Worm (Caenorhabditis elegans) whole organism, young adult: ENCODE measurements around the gene dnj-1.

Experiments
- ama-1 ChIP-seq, 3 experiments: fragments of 150-350 bp in 1 of 3; sonication (generic microtip) in 2 of 3; optimal IDR thresholded peaks; 2 replicates each; lab custom pipeline; 2014 to 2018; ENCODE audit warnings: missing biosample characterization in 2 of 3, missing genetic modification characterization in 2 of 3, missing genetic modification reagents in 2 of 3
- cebp-2 ChIP-seq: fragments of 200-800 bp; sonication (Bioruptor generic); IDR thresholded peaks from 2 replicates; pipeline ENCODE4 v1.3.6; 2022; ENCODE audit warnings: missing genetic modification characterization, missing compliant biosample characterization
- him-1 ChIP-seq: sonication (generic microtip); optimal IDR thresholded peaks from 2 replicates; lab custom pipeline; 2016; ENCODE audit warnings: missing genotype, missing genetic modification reagents, missing genetic modification characterization, missing compliant biosample characterization
- hlh-26 ChIP-seq: fragments of 200-800 bp; sonication (Bioruptor generic); conservative IDR thresholded peaks from 2 replicates; pipeline ENCODE4 v1.3.6; 2022; ENCODE audit warnings: missing genetic modification reagents, missing genetic modification characterization, missing compliant biosample characterization
- madf-6 ChIP-seq: fragments of 200-800 bp; sonication (Bioruptor generic); IDR thresholded peaks from 2 replicates; pipeline ENCODE4 v1.3.6; 2022; ENCODE audit warnings: missing genetic modification reagents, missing genetic modification characterization, missing compliant biosample characterization
- pha-4 ChIP-seq: fragments of 150-350 bp; sonication (generic microtip); optimal IDR thresholded peaks from 2 replicates; lab custom pipeline; 2014; ENCODE audit warnings: missing biosample characterization, missing genetic modification reagents, missing genetic modification characterization
- rec-8 ChIP-seq, 2 experiments: sonication (generic microtip); optimal IDR thresholded peaks; 2 replicates each; lab custom pipeline; 2016; ENCODE audit warnings: mild to moderate bottlenecking in 2 of 2, missing genetic modification characterization in 2 of 2, missing genetic modification reagents in 2 of 2, missing genotype in 2 of 2, missing biosample characterization in 1 of 2, missing compliant biosample characterization in 1 of 2, moderate library complexity in 1 of 2
- somi-1 ChIP-seq: fragments of 200-800 bp; sonication (Bioruptor generic); optimal IDR thresholded peaks from 2 replicates; lab custom pipeline; 2018; ENCODE audit warnings: mild to moderate bottlenecking, missing genetic modification characterization, missing compliant biosample characterization

DNA sequence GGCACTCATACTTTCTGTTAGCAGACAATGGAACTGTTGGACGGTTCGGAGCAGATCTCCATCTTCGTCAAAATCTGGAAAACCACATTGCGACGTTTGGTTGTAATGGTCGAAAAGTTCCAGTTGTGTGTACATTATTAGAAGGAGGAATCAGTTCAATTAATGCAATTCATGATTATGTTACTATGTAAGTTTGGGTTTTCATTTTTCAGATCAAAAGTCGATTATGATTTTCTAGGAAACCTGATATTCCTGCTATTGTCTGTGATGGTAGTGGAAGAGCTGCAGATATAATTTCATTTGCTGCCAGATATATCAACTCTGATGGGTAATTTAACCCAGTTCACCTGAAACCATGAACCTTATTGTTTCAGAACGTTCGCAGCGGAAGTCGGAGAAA lies 22.8 kb upstream of the dnj-1 start:
- TF ChIP-seq him-1 (tag; lab: Kevin White, UChicago), result no peak
- TF ChIP-seq pha-4 (tag; lab: Kevin White, UChicago), result no peak
- no peak for TF ChIP-seq cebp-2 (GFP tag; lab: Robert Waterston, UW)
- no peak for TF ChIP-seq somi-1 (GFP tag; lab: Kevin White, UChicago)
- no peak for TF ChIP-seq ama-1 (optimal IDR thresholded peaks at IDR 0.05; lab: Kevin White, UChicago)
- TF ChIP-seq ama-1 (GFP tag; optimal IDR thresholded peaks at IDR 0.05; lab: Kevin White, UChicago), result no peak
- TF ChIP-seq rec-8 (tag; optimal IDR thresholded peaks at IDR 0.05; lab: Kevin White, UChicago), result no peak
- no peak for TF ChIP-seq madf-6 (GFP tag; lab: Robert Waterston, UW)
- TF ChIP-seq hlh-26 (GFP tag; lab: Robert Waterston, UW), result no peak
